In genomic region chr3L:19156263-19156662, dm6 we compare ENCODE assay signal across 3 fruit fly cellular contexts.
A peak's percentile ranks its signal among the peaks of the same experiment; 100 is the strongest.
TF ChIP-seq lines count a peak whose summit lies in the region.

No protein-coding gene starts in this region.

- TF ChIP-seq CTCF in whole organism, embryonic (GFP tag; optimal IDR thresholded peaks at IDR 0.05; lab: Kevin White, UChicago) = no peak

TF ChIP-seq in whole organism, embryonic, 481 proteins besides CTCF, POLR2A, EP300 and RAD21:
- TF ChIP-seq danr (GFP tag; IDR thresholded peaks at IDR 0.05; lab: Robert Waterston, UW) (no peak), CG7556 (GFP tag; optimal IDR thresholded peaks at IDR 0.05; lab: Kevin White, UChicago) (no peak), Hr78 (GFP tag; optimal IDR thresholded peaks at IDR 0.05; lab: Kevin White, UChicago) (peak in 1 of 2 experiments; percentile 77), pan (optimal IDR thresholded peaks at IDR 0.05; lab: Kevin White, UChicago) (no peak), pan (GFP tag; optimal IDR thresholded peaks at IDR 0.05 in 1 of 2, IDR thresholded peaks at IDR 0.05 in 1 of 2) (peak in 1 of 2 experiments; percentile 41), pita (GFP tag; optimal IDR thresholded peaks at IDR 0.05; lab: Kevin White, UChicago) (no peak), exex (tag; optimal IDR thresholded peaks at IDR 0.05; lab: Kevin White, UChicago) (peak; percentile 82), Med (GFP tag; lab: Kevin White, UChicago) (peak; percentile 8), sd (tag; optimal IDR thresholded peaks at IDR 0.05; lab: Kevin White, UChicago) (peak; percentile 79), sqz (GFP tag; optimal IDR thresholded peaks at IDR 0.05; lab: Kevin White, UChicago) (peak; percentile 46), amos (GFP tag; IDR thresholded peaks at IDR 0.05; lab: Robert Waterston, UW; ENCODE audit: partially characterized antibody) (no peak), CG10543 (GFP tag; optimal IDR thresholded peaks at IDR 0.05; lab: Kevin White, UChicago) (peak; percentile 4), CG10959 (GFP tag; IDR thresholded peaks at IDR 0.05; lab: Robert Waterston, UW) (no peak), sug (tag; optimal IDR thresholded peaks at IDR 0.05; lab: Kevin White, UChicago) (peak; percentile 78), CG34376 (GFP tag; optimal IDR thresholded peaks at IDR 0.05; lab: Kevin White, UChicago) (peak; percentile 89), Side (GFP tag; optimal IDR thresholded peaks at IDR 0.05; lab: Kevin White, UChicago) (no peak), Nf-YC (tag; optimal IDR thresholded peaks at IDR 0.05; lab: Kevin White, UChicago) (no peak), cwo (GFP tag; optimal IDR thresholded peaks at IDR 0.05; lab: Kevin White, UChicago) (peak; percentile 26), grn (GFP tag; optimal IDR thresholded peaks at IDR 0.05; lab: Kevin White, UChicago) (peak; percentile 8), CG13296 (GFP tag; optimal IDR thresholded peaks at IDR 0.05; lab: Kevin White, UChicago) (no peak)

TF ChIP-seq in whole organism, prepupa, 60 proteins besides CTCF, POLR2A, EP300 and RAD21:
- TF ChIP-seq achi (GFP tag; optimal IDR thresholded peaks at IDR 0.05; lab: Kevin White, UChicago) = no peak
- peak; percentile 16 for TF ChIP-seq vri (GFP tag; optimal IDR thresholded peaks at IDR 0.05; lab: Kevin White, UChicago)
- peak; percentile 94 for TF ChIP-seq svp (GFP tag; lab: Kevin White, UChicago)
- TF ChIP-seq Hr39 (GFP tag; optimal IDR thresholded peaks at IDR 0.05; lab: Kevin White, UChicago) = no peak

TF ChIP-seq in whole organism, wandering third instar larva, 38 proteins besides CTCF, POLR2A, EP300 and RAD21:
- TF ChIP-seq rgr (GFP tag; optimal IDR thresholded peaks at IDR 0.05; lab: Kevin White, UChicago) (peak; percentile 1), Dfd (GFP tag; optimal IDR thresholded peaks at IDR 0.05; lab: Kevin White, UChicago) (no peak), jim (GFP tag; optimal IDR thresholded peaks at IDR 0.05; lab: Kevin White, UChicago) (no peak), Hnf4 (GFP tag; optimal IDR thresholded peaks at IDR 0.05; lab: Kevin White, UChicago) (peak; percentile 22), dsf (GFP tag; optimal IDR thresholded peaks at IDR 0.05; lab: Kevin White, UChicago; ENCODE audit: borderline replicate concordance) (no peak)
